Worm (Caenorhabditis elegans): ENCODE data around the gene C18B10.6.

DNA sequence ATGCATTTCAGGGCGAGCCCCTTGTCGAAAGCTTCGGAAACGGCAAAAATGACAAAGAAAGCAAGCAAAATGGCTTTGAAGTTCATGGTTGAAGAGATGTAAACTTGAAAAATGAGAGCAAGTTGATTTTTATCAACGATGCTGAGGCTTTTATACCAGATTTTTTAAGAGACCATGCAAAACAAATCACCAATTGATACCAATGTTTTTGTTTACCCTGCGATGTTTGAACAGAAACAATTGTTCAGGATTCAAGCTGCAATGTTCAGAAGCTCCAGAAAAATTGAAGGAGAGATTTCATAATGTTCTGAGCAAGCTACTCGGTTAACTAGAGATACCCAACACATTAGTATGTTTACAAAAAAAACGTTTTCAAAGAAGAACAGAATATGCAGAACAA lies 41.4 kb upstream of the C18B10.6 start, which contains the start of gene C54F6.15:
- TF ChIP-seq ceh-19 (GFP tag; optimal IDR thresholded peaks at IDR 0.05) (no peak), madf-2 (tag; optimal IDR thresholded peaks at IDR 0.05) (no peak), K09A11.1 (tag; optimal IDR thresholded peaks at IDR 0.05; ENCODE audit: insufficient read depth) (no peak), hlh-30 (tag; optimal IDR thresholded peaks at IDR 0.05; ENCODE audit: insufficient read depth) (no peak)
